Worm (Caenorhabditis elegans) whole organism, late embryonic: ENCODE data around the gene nhr-3.

ENCODE experiments used
- F13H6.1 ChIP-seq: sonication (generic microtip); optimal IDR thresholded peaks from 2 replicates; lab custom pipeline; 2016; ENCODE audit warnings: missing genetic modification characterization, missing compliant biosample characterization
- K02D7.2 ChIP-seq: sonication (generic microtip); optimal IDR thresholded peaks from 2 replicates; lab custom pipeline; 2017; ENCODE audit warnings: mild to moderate bottlenecking, missing genetic modification characterization, missing compliant biosample characterization
- K09A11.1 ChIP-seq: sonication (generic microtip); optimal IDR thresholded peaks from 2 replicates; lab custom pipeline; 2017; ENCODE audit warnings: antibody characterized with exemption, mild to moderate bottlenecking, missing genetic modification characterization, missing compliant biosample characterization; ENCODE audit not compliant: insufficient read depth
- T23F11.4 ChIP-seq: fragments of 200-800 bp; sonication (Bioruptor generic); optimal IDR thresholded peaks from 2 replicates; lab custom pipeline; 2018; ENCODE audit warnings: mild to moderate bottlenecking, missing genetic modification characterization, missing compliant biosample characterization
- Y22D7AL.16 ChIP-seq: sonication (generic microtip); optimal IDR thresholded peaks from 2 replicates; lab custom pipeline; 2016; ENCODE audit warnings: missing genetic modification characterization, missing compliant biosample characterization
- ceh-14 ChIP-seq: sonication (generic microtip); optimal IDR thresholded peaks from 2 replicates; lab custom pipeline; 2016; ENCODE audit warnings: missing genotype, missing genetic modification characterization, missing compliant biosample characterization
- ceh-18 ChIP-seq: sonication (generic microtip); optimal IDR thresholded peaks from 2 replicates; lab custom pipeline; 2016; ENCODE audit warnings: missing genetic modification characterization, missing compliant biosample characterization
- ceh-19 ChIP-seq: fragments of 200-800 bp; sonication (Bioruptor generic); optimal IDR thresholded peaks from 2 replicates; lab custom pipeline; 2018; ENCODE audit warnings: mild to moderate bottlenecking, missing genetic modification characterization, missing compliant biosample characterization
- ceh-2 ChIP-seq: sonication (generic microtip); optimal IDR thresholded peaks from 2 replicates; lab custom pipeline; 2016; ENCODE audit warnings: missing genotype, missing genetic modification characterization, missing compliant biosample characterization
- ceh-22 ChIP-seq: sonication (generic microtip); optimal IDR thresholded peaks from 2 replicates; lab custom pipeline; 2017; ENCODE audit warnings: missing biosample characterization, missing genetic modification characterization
- ceh-30 ChIP-seq: fragments of 150-350 bp; optimal IDR thresholded peaks from 2 replicates; lab custom pipeline; 2014; ENCODE audit warnings: missing biosample characterization, missing genetic modification characterization
- ceh-31 ChIP-seq: sonication (generic microtip); optimal IDR thresholded peaks from 2 replicates; lab custom pipeline; 2016; ENCODE audit warnings: missing genetic modification characterization, missing compliant biosample characterization
- ceh-34 ChIP-seq: sonication (generic microtip); optimal IDR thresholded peaks from 2 replicates; lab custom pipeline; 2016; ENCODE audit warnings: mild to moderate bottlenecking, missing genetic modification characterization, missing compliant biosample characterization
- ceh-45 ChIP-seq: fragments of 200-800 bp; sonication (Bioruptor generic); IDR thresholded peaks from 2 replicates; pipeline ENCODE4 v1.3.6; 2022; ENCODE audit warnings: missing genetic modification reagents, missing genetic modification characterization, missing compliant biosample characterization
- dmd-4 ChIP-seq: sonication (generic microtip); optimal IDR thresholded peaks from 2 replicates; lab custom pipeline; 2016; ENCODE audit warnings: borderline replicate concordance, missing genetic modification characterization, missing compliant biosample characterization
- dve-1 ChIP-seq: sonication (generic microtip); optimal IDR thresholded peaks from 2 replicates; lab custom pipeline; 2017; ENCODE audit warnings: antibody characterized with exemption, mild to moderate bottlenecking, missing genetic modification characterization, missing compliant biosample characterization
- elt-2 ChIP-seq: sonication (generic microtip); optimal IDR thresholded peaks from 2 replicates; lab custom pipeline; 2016; ENCODE audit warnings: missing genetic modification reagents, missing genetic modification characterization, missing compliant biosample characterization
- ets-4 ChIP-seq: sonication (generic microtip); optimal IDR thresholded peaks from 2 replicates; lab custom pipeline; 2016; ENCODE audit warnings: missing genetic modification characterization, missing compliant biosample characterization
- fkh-10 ChIP-seq: fragments of 150-350 bp; optimal IDR thresholded peaks from 2 replicates; lab custom pipeline; 2014; ENCODE audit warnings: missing biosample characterization, missing genetic modification reagents, missing genetic modification characterization
- fkh-6 ChIP-seq: sonication (generic microtip); optimal IDR thresholded peaks from 2 replicates; lab custom pipeline; 2016; ENCODE audit warnings: missing genetic modification characterization, missing compliant biosample characterization
- hlh-13 ChIP-seq: fragments of 200-800 bp; sonication (Bioruptor generic); optimal IDR thresholded peaks from 2 replicates; lab custom pipeline; 2018; ENCODE audit warnings: mild to moderate bottlenecking, missing genetic modification characterization, missing compliant biosample characterization
- hlh-30 ChIP-seq: sonication (generic microtip); optimal IDR thresholded peaks from 2 replicates; lab custom pipeline; 2017; ENCODE audit warnings: antibody characterized with exemption, missing genetic modification characterization, missing compliant biosample characterization; ENCODE audit not compliant: insufficient read depth
- hlh-8 ChIP-seq: sonication (generic microtip); optimal IDR thresholded peaks from 2 replicates; lab custom pipeline; 2016; ENCODE audit warnings: missing genotype, missing genetic modification characterization, missing compliant biosample characterization
- lin-11 ChIP-seq: fragments of 200-800 bp; sonication (Bioruptor generic); optimal IDR thresholded peaks from 2 replicates; lab custom pipeline; 2018; ENCODE audit warnings: mild to moderate bottlenecking, missing genetic modification characterization, missing compliant biosample characterization
- mec-3 ChIP-seq: sonication (generic microtip); optimal IDR thresholded peaks from 2 replicates; lab custom pipeline; 2016; ENCODE audit warnings: borderline replicate concordance, missing genetic modification characterization, missing compliant biosample characterization
- nfya-1 ChIP-seq: sonication (generic microtip); optimal IDR thresholded peaks from 2 replicates; lab custom pipeline; 2017; ENCODE audit warnings: missing genetic modification characterization, mild to moderate bottlenecking, missing compliant biosample characterization, antibody characterized with exemption, moderate library complexity
- nhr-11 ChIP-seq: fragments of 150-350 bp; optimal IDR thresholded peaks from 2 replicates; lab custom pipeline; 2014; ENCODE audit warnings: missing biosample characterization, missing genetic modification characterization
- nhr-232 ChIP-seq: sonication (generic microtip); optimal IDR thresholded peaks from 2 replicates; lab custom pipeline; 2016; ENCODE audit warnings: missing genetic modification characterization, missing compliant biosample characterization
- npax-4 ChIP-seq: sonication (generic microtip); optimal IDR thresholded peaks from 2 replicates; lab custom pipeline; 2016; ENCODE audit warnings: missing genetic modification characterization, missing compliant biosample characterization
- odd-2 ChIP-seq: sonication (generic microtip); optimal IDR thresholded peaks from 2 replicates; lab custom pipeline; 2017; ENCODE audit warnings: antibody characterized with exemption, mild to moderate bottlenecking, missing genetic modification characterization, missing compliant biosample characterization
- pag-3 ChIP-seq: sonication (generic microtip); optimal IDR thresholded peaks from 2 replicates; lab custom pipeline; 2016; ENCODE audit warnings: missing compliant biosample characterization, missing genetic modification characterization, borderline replicate concordance
- pat-9 ChIP-seq: fragments of 200-800 bp; sonication (Bioruptor generic); optimal IDR thresholded peaks from 2 replicates; lab custom pipeline; 2018; ENCODE audit warnings: mild to moderate bottlenecking, missing genetic modification characterization, moderate library complexity, missing compliant biosample characterization
- pax-1 ChIP-seq: fragments of 150-350 bp; optimal IDR thresholded peaks from 2 replicates; lab custom pipeline; 2014; ENCODE audit warnings: missing biosample characterization, missing genetic modification characterization
- pha-2 ChIP-seq: sonication (generic microtip); optimal IDR thresholded peaks from 2 replicates; lab custom pipeline; 2017; ENCODE audit warnings: mild to moderate bottlenecking, missing genetic modification characterization, missing compliant biosample characterization
- pha-4 ChIP-seq: fragments of 150-350 bp; optimal IDR thresholded peaks from 2 replicates; lab custom pipeline; 2018; ENCODE audit warnings: missing biosample characterization, missing genetic modification reagents, missing genetic modification characterization
- pqm-1 ChIP-seq: sonication (generic microtip); optimal IDR thresholded peaks from 2 replicates; lab custom pipeline; 2016; ENCODE audit warnings: missing genetic modification characterization, missing compliant biosample characterization
- pros-1 ChIP-seq: fragments of 150-350 bp; optimal IDR thresholded peaks from 2 replicates; lab custom pipeline; 2014; ENCODE audit warnings: missing biosample characterization, missing genetic modification reagents, missing genetic modification characterization
- ref-2 ChIP-seq: sonication (generic microtip); optimal IDR thresholded peaks from 2 replicates; lab custom pipeline; 2016; ENCODE audit warnings: missing genetic modification characterization, missing compliant biosample characterization
- rnt-1 ChIP-seq: sonication (generic microtip); optimal IDR thresholded peaks from 2 replicates; lab custom pipeline; 2016; ENCODE audit warnings: missing genetic modification characterization, missing compliant biosample characterization
- sdc-2 ChIP-seq: sonication (generic microtip); optimal IDR thresholded peaks from 2 replicates; lab custom pipeline; 2016; ENCODE audit warnings: missing genotype, missing genetic modification characterization, missing compliant biosample characterization
- syd-9 ChIP-seq: sonication (generic microtip); optimal IDR thresholded peaks from 2 replicates; lab custom pipeline; 2016; ENCODE audit warnings: mild to moderate bottlenecking, missing genetic modification characterization, moderate library complexity, missing compliant biosample characterization
- tbx-2 ChIP-seq: sonication (generic microtip); optimal IDR thresholded peaks from 2 replicates; lab custom pipeline; 2016; ENCODE audit warnings: missing genetic modification characterization, missing compliant biosample characterization
- tbx-7 ChIP-seq: sonication (generic microtip); optimal IDR thresholded peaks from 2 replicates; lab custom pipeline; 2016; ENCODE audit warnings: missing genotype, missing genetic modification characterization, missing compliant biosample characterization
- unc-3 ChIP-seq, 2 experiments: fragments of 200-800 bp in 1 of 2; sonication (Bioruptor generic) in 1 of 2; sonication (generic microtip) in 1 of 2; conservative IDR thresholded peaks in 1 of 2; optimal IDR thresholded peaks in 1 of 2; 2 replicates each; pipeline versions ENCODE4 v1.3.6 to Lab custom; 2016 to 2022; ENCODE audit warnings: missing compliant biosample characterization in 2 of 2, missing genetic modification characterization in 2 of 2, missing genetic modification reagents in 1 of 2
- unc-42 ChIP-seq: sonication (generic microtip); optimal IDR thresholded peaks from 2 replicates; lab custom pipeline; 2016; ENCODE audit warnings: missing genotype, missing genetic modification characterization, missing compliant biosample characterization
- unc-55 ChIP-seq: sonication (generic microtip); optimal IDR thresholded peaks from 2 replicates; lab custom pipeline; 2017; ENCODE audit warnings: missing biosample characterization, missing genetic modification reagents, missing genetic modification characterization
- unc-86 ChIP-seq: sonication (generic microtip); optimal IDR thresholded peaks from 2 replicates; lab custom pipeline; 2016; ENCODE audit warnings: missing genetic modification characterization, missing compliant biosample characterization
- zip-5 ChIP-seq: sonication (generic microtip); optimal IDR thresholded peaks from 2 replicates; lab custom pipeline; 2016; ENCODE audit warnings: missing genetic modification characterization, missing compliant biosample characterization
- ztf-16 ChIP-seq: sonication (generic microtip); optimal IDR thresholded peaks from 2 replicates; lab custom pipeline; 2017; ENCODE audit warnings: missing genetic modification characterization, missing compliant biosample characterization

The nhr-3 gene

DNA sequence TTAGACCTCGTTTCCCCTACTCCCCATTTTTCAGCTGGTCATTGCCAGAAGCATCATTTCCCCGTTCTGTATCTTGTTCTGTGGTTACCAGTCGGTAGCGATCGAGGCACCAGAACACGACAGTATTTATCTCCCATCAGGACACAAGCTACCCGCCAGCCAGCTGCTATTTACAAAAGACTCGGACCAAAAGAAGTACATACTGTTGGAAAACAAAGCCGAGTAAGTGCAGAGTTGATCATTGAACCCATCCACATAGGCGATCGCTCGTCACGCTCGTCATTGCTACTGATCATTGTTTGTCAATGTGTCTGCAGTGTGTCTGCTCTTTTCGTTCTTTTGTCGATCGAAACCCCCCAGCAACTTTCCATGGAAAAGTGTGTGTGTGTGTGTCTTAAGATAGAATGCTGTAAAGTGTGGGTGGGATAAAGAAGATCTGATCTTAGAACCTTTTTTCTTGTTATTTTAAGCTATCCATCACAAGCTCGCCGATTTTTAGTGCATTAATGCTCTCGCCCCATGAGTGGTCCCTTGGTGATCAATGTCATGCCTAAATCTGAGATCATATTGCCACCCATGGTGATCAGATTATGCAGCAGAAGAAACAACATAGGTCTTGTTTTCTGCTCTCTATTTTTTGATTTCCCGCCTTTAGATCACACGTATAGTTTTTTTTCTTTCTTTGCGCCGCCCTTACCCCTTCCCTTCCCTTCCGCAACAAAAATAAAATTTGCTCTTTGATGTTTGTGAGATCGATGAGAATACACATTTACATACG lies 1.4 kb downstream of the nhr-3 start:
- no peak for TF ChIP-seq pax-1
- no peak for TF ChIP-seq unc-3 (GFP tag; conservative IDR thresholded peaks at IDR 0.05; lab: Robert Waterston, UW)
- peak; percentile 49 for TF ChIP-seq unc-3 (tag; optimal IDR thresholded peaks at IDR 0.05; lab: Kevin White, UChicago)
- TF ChIP-seq unc-42 (tag; lab: Kevin White, UChicago) = peak; percentile 75
- TF ChIP-seq nhr-11 (tag; lab: Kevin White, UChicago) = no peak
- TF ChIP-seq ceh-30 (tag; lab: Kevin White, UChicago) = no peak

DNA sequence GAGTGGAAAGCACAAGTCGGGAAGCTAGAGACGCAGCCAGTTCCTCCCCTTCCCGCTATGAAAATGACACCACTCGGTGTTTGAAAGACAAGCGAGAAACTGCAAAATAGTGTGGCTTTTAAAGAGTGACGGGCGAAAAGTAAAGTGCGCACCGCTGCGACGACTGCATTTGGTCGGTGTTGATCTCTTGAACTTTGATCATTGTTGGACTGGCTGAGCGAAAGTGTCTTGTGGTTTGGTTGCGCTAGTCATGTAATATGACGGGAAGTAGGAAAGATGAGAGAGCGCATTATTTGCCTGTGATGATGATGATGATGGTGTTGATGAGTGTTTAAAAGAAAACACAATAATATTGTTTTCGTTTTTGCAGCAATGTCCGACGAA lies 2.0 kb downstream of the nhr-3 start:
- TF ChIP-seq unc-55 (GFP tag; lab: Kevin White, UChicago) (peak; percentile 88), ceh-22 (no peak), ceh-30 (tag; lab: Kevin White, UChicago) (peak; percentile 61), odd-2 (no peak), elt-2 (tag; lab: Kevin White, UChicago) (peak; percentile 43), F13H6.1 (tag; lab: Kevin White, UChicago) (peak; percentile 95), pag-3 (tag; lab: Kevin White, UChicago) (peak; percentile 63), pax-1 (peak; percentile 70), dmd-4 (tag; lab: Kevin White, UChicago) (peak; percentile 53), hlh-13 (GFP tag; lab: Kevin White, UChicago) (no peak), ztf-16 (peak; percentile 58), ceh-45 (GFP tag; lab: Robert Waterston, UW) (no peak), pat-9 (tag; lab: Kevin White, UChicago) (no peak), sdc-2 (peak; percentile 61), fkh-10 (GFP tag; lab: Kevin White, UChicago) (no peak), ceh-2 (tag; lab: Kevin White, UChicago) (peak; percentile 74), nfya-1 (peak; percentile 86), pha-4 (tag; lab: Kevin White, UChicago) (no peak), mec-3 (tag; lab: Kevin White, UChicago) (no peak), ceh-19 (GFP tag; lab: Kevin White, UChicago) (peak; percentile 66), lin-11 (tag; lab: Kevin White, UChicago) (no peak), zip-5 (tag; lab: Kevin White, UChicago) (no peak), K09A11.1 (tag; lab: Kevin White, UChicago) (peak; percentile 53), tbx-7 (tag; lab: Kevin White, UChicago) (no peak), ceh-18 (peak; percentile 95), K02D7.2 (tag; lab: Kevin White, UChicago) (no peak), nhr-232 (tag; lab: Kevin White, UChicago) (no peak), Y22D7AL.16 (tag; lab: Kevin White, UChicago) (no peak), rnt-1 (peak; percentile 89), ref-2 (tag; lab: Kevin White, UChicago) (peak; percentile 86), hlh-8 (tag; lab: Kevin White, UChicago) (no peak), ceh-34 (tag; lab: Kevin White, UChicago) (peak; percentile 99), pha-2 (tag; lab: Kevin White, UChicago) (peak; percentile 62), syd-9 (tag; lab: Kevin White, UChicago) (peak; percentile 31), unc-86 (tag; lab: Kevin White, UChicago) (no peak), dve-1 (tag; lab: Kevin White, UChicago) (peak; percentile 97), fkh-6 (no peak), ceh-31 (peak; percentile 87), ets-4 (tag; lab: Kevin White, UChicago) (peak; percentile 90), pros-1 (tag; lab: Kevin White, UChicago) (peak; percentile 75), npax-4 (tag; lab: Kevin White, UChicago) (no peak), pqm-1 (peak; percentile 60), T23F11.4 (GFP tag; lab: Kevin White, UChicago) (peak; percentile 42), hlh-30 (tag; lab: Kevin White, UChicago) (peak; percentile 77), tbx-2 (tag; lab: Kevin White, UChicago) (peak; percentile 94), ceh-14 (tag; lab: Kevin White, UChicago) (peak; percentile 74)
